Fruit fly (Drosophila melanogaster): Measurements from ENCODE around the gene eEF1delta.

The eEF1delta gene

dm6 chr2L:10278658-10279057 lies 46.4 kb downstream of the eEF1delta start, which contains the start of gene Utx:
Utx (minus strand) TSS chr2L:10278811.
- TF ChIP-seq CTCF (optimal IDR thresholded peaks at IDR 0.05) (peak in 1 of 2 experiments; percentile 21), CG8478 (optimal IDR thresholded peaks at IDR 0.05) (no peak)

- TF ChIP-seq CG8478 (optimal IDR thresholded peaks at IDR 0.05) (no peak), CTCF (optimal IDR thresholded peaks at IDR 0.05) (no peak)
These were observed 48.5 kb downstream of the eEF1delta start, which contains the start of gene CG34043 for dm6 chr2L:10280772-10281171. CG34043 (minus strand) TSS chr2L:10280872.

All from S2 (cell line).